Worm (Caenorhabditis elegans): ENCODE measurements around the gene Y116A8C.29.

Gene Y116A8C.29

DNA sequence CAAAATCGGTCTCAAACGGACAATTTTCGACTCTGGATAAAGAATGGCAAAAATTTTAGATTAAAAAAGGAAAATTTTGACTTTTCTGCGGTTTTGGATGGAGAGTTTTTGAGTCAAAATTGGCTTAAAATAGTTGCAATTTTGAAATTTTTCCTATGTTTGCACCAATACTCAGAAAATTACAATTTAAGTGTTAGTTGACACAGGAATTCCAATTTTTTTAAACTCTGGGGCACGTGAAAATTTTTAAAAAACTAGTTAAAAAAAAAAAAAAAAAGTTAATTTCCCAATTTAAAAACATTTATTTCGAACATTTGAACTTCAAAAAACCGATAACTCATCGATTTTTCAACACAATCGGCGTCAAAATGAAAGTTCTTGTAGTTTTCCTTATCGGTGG, 18.0 kb downstream of the Y116A8C.29 start, which contains the start of gene Y116A8C.33 (continued):
- no peak for TF ChIP-seq R02D3.7 (tag; optimal IDR thresholded peaks at IDR 0.05)
- no peak for TF ChIP-seq duxl-1 (tag; optimal IDR thresholded peaks at IDR 0.05; ENCODE audit: poor library complexity)

DNA sequence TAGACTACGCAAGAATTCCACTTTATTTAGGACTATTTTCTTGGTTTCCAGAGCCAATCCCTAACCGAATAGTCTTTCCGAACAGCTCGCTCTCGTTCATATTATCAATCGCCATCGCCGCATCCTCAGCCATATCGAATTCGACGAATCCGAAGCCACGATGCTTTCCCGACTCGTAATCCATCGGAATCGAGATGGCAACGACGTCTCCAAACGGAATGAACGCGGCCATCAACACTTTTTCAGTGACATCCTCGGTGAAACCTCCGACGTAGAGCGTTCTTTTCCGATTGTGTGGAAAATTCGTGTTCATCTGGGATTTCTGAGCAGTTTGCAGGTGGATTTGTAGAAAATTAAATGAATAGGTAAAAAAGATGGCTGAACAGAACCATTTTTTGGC, 22.5 kb downstream of the Y116A8C.29 start, which contains the start of gene cyn-13:
cyn-13 (minus strand) TSS at position 313 of the 400 bp plus-strand sequence.
- no peak for TF ChIP-seq skn-1 (tag; optimal IDR thresholded peaks at IDR 0.05)
- no peak for TF ChIP-seq cey-2 (tag; optimal IDR thresholded peaks at IDR 0.05; ENCODE audit: borderline replicate concordance, insufficient read depth)
- no peak for TF ChIP-seq Y5F2A.4 (GFP tag; optimal IDR thresholded peaks at IDR 0.05)
- no peak for TF ChIP-seq aly-2 (tag; optimal IDR thresholded peaks at IDR 0.05)
- TF ChIP-seq mdl-1 (tag; optimal IDR thresholded peaks at IDR 0.05), result no peak
- TF ChIP-seq gei-8 (GFP tag; optimal IDR thresholded peaks at IDR 0.05), result no peak
- TF ChIP-seq fos-1 (tag; optimal IDR thresholded peaks at IDR 0.05), result no peak
- TF ChIP-seq lin-15B (tag; optimal IDR thresholded peaks at IDR 0.05), result no peak
- TF ChIP-seq nhr-102 (tag; optimal IDR thresholded peaks at IDR 0.05), result no peak
- TF ChIP-seq dpl-1 (GFP tag; optimal IDR thresholded peaks at IDR 0.05), result no peak
- TF ChIP-seq lin-39 (tag; optimal IDR thresholded peaks at IDR 0.05), result no peak
- 0 out of 2 replicates have a peak, but pooled peaks have one; percentile 53 for TF ChIP-seq lim-7 (GFP tag; IDR thresholded peaks at IDR 0.05)
- TF ChIP-seq ama-1 (optimal IDR thresholded peaks at IDR 0.05), result peak; percentile 73
- TF ChIP-seq ceh-62 (tag; optimal IDR thresholded peaks at IDR 0.05), result no peak
- no peak for TF ChIP-seq sdz-12 (GFP tag; optimal IDR thresholded peaks at IDR 0.05)
- no peak for TF ChIP-seq F49E8.2 (tag; optimal IDR thresholded peaks at IDR 0.05; ENCODE audit: borderline replicate concordance)
- TF ChIP-seq ztf-7 (tag; optimal IDR thresholded peaks at IDR 0.05), result no peak
- TF ChIP-seq nhr-111 (GFP tag; optimal IDR thresholded peaks at IDR 0.05), result no peak
- no peak for TF ChIP-seq madf-9 (GFP tag; conservative IDR thresholded peaks at IDR 0.05)
- TF ChIP-seq T20F7.1 (GFP tag; optimal IDR thresholded peaks at IDR 0.05), result no peak
- no peak for TF ChIP-seq attf-4 (tag; optimal IDR thresholded peaks at IDR 0.05)
- no peak for TF ChIP-seq zip-11 (GFP tag; IDR thresholded peaks at IDR 0.05)
- 0 out of 2 replicates have a peak, but pooled peaks have one; percentile 12 for TF ChIP-seq mdt-29 (GFP tag; IDR thresholded peaks at IDR 0.05)
- no peak for TF ChIP-seq F37D6.2 (tag; optimal IDR thresholded peaks at IDR 0.05)
- TF ChIP-seq nhr-77 (tag; optimal IDR thresholded peaks at IDR 0.05), result no peak
- no peak for TF ChIP-seq daf-16 (GFP tag; optimal IDR thresholded peaks at IDR 0.05)
- TF ChIP-seq daf-16 (tag; optimal IDR thresholded peaks at IDR 0.05), result no peak
- no peak for TF ChIP-seq Y75B8A.6 (GFP tag; IDR thresholded peaks at IDR 0.05)
- TF ChIP-seq lsy-2 (tag; optimal IDR thresholded peaks at IDR 0.05), result no peak
- no peak for TF ChIP-seq lir-3 (tag; optimal IDR thresholded peaks at IDR 0.05)
- TF ChIP-seq D1046.2 (GFP tag; IDR thresholded peaks at IDR 0.05), result 0 out of 2 replicates have a peak, but pooled peaks have one; percentile 54
- no peak for TF ChIP-seq mes-2 (tag; optimal IDR thresholded peaks at IDR 0.05; ENCODE audit: poor library complexity, severe bottlenecking)
- TF ChIP-seq hlh-11 (tag; optimal IDR thresholded peaks at IDR 0.05), result no peak
- TF ChIP-seq snpc-1.2 (GFP tag; IDR thresholded peaks at IDR 0.05), result peak; percentile 22; the same call in 1 of the 2 replicates
- TF ChIP-seq pha-4 (GFP tag; IDR thresholded peaks at IDR 0.05), result no peak
- no peak for TF ChIP-seq pha-4 (tag; optimal IDR thresholded peaks at IDR 0.05)
- no peak for TF ChIP-seq ceh-28 (tag; optimal IDR thresholded peaks at IDR 0.05)
- no peak for TF ChIP-seq php-3 (GFP tag; IDR thresholded peaks at IDR 0.05)
- no peak for TF ChIP-seq ces-1 (GFP tag; optimal IDR thresholded peaks at IDR 0.05)
- TF ChIP-seq nhr-237 (tag; optimal IDR thresholded peaks at IDR 0.05), result no peak
- TF ChIP-seq Y48G9A.11 (GFP tag; IDR thresholded peaks at IDR 0.05), result peak; percentile 47; the same call in 1 of the 2 replicates
- TF ChIP-seq zag-1 (tag; optimal IDR thresholded peaks at IDR 0.05), result no peak
- TF ChIP-seq dve-1 (tag; optimal IDR thresholded peaks at IDR 0.05; ENCODE audit: insufficient read depth), result no peak
- no peak for TF ChIP-seq set-16 (GFP tag; IDR thresholded peaks at IDR 0.05)
- no peak for TF ChIP-seq mep-1 (tag; optimal IDR thresholded peaks at IDR 0.05)
- TF ChIP-seq ctbp-1 (GFP tag; IDR thresholded peaks at IDR 0.05), result no peak
- TF ChIP-seq mxl-2 (GFP tag; conservative IDR thresholded peaks at IDR 0.05), result no peak
- no peak for TF ChIP-seq daf-19 (GFP tag; conservative IDR thresholded peaks at IDR 0.05)

Data from whole organism, L4 larva.